Worm (Caenorhabditis elegans): Measurements from ENCODE around the gene F53B1.2.

DNA sequence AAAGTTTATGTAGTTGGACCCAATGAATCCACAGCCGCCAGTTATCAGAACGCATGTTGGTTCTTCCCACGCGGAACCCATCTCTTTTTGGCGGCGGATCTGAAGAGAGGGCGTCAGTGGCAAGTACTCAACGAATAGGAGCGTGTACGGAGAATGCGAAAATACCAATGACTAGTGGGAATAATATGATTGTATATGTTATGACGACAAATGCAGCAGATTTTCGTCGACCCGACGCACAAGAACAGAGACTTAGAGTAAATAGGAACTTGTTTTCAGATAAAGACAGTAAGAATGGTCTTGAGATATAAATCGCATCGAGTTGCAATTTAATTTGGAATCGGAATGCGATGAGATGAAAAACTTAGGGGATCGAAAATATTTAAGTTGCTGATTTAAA lies 4.2 kb downstream of the F53B1.2 start, which contains the start of gene bus-5:
- no peak for TF ChIP-seq snpc-4 (GFP tag; optimal IDR thresholded peaks at IDR 0.05)
- no peak for TF ChIP-seq snpc-4 (tag; optimal IDR thresholded peaks at IDR 0.05)
- TF ChIP-seq B0019.2 (GFP tag; conservative IDR thresholded peaks at IDR 0.05), result no peak
- no peak for TF ChIP-seq F10E7.11 (tag; optimal IDR thresholded peaks at IDR 0.05)
- no peak for TF ChIP-seq hrde-1 (tag; optimal IDR thresholded peaks at IDR 0.05; ENCODE audit: borderline replicate concordance)
- TF ChIP-seq unc-62 (GFP tag; optimal IDR thresholded peaks at IDR 0.05), result no peak
- no peak for TF ChIP-seq lin-35 (GFP tag; optimal IDR thresholded peaks at IDR 0.05)
- no peak for TF ChIP-seq F57C9.4 (tag; optimal IDR thresholded peaks at IDR 0.05)
- TF ChIP-seq cebp-2 (GFP tag; IDR thresholded peaks at IDR 0.05), result no peak
- no peak for TF ChIP-seq mxl-1 (tag; optimal IDR thresholded peaks at IDR 0.05)
- TF ChIP-seq T07F8.4 (tag; optimal IDR thresholded peaks at IDR 0.05), result no peak
- TF ChIP-seq ama-1 (optimal IDR thresholded peaks at IDR 0.05), result no peak
- TF ChIP-seq ama-1 (GFP tag; optimal IDR thresholded peaks at IDR 0.05), result no peak
- TF ChIP-seq unc-130 (GFP tag; optimal IDR thresholded peaks at IDR 0.05), result no peak
- no peak for TF ChIP-seq hlh-12 (tag; optimal IDR thresholded peaks at IDR 0.05)
- TF ChIP-seq lin-54 (GFP tag; optimal IDR thresholded peaks at IDR 0.05), result no peak

All from whole organism, young adult.